Fruit fly (Drosophila melanogaster): ENCODE measurements around the gene EMC5.

The EMC5 gene

dm6 chr2L:19014881-19015366, 27.4 kb downstream of the EMC5 start:
- no peak for TF ChIP-seq Dll (optimal IDR thresholded peaks at IDR 0.05)
- TF ChIP-seq psq (optimal IDR thresholded peaks at IDR 0.05) = no peak
- TF ChIP-seq CG8478 (optimal IDR thresholded peaks at IDR 0.05) = no peak
- TF ChIP-seq pan (optimal IDR thresholded peaks at IDR 0.05) = no peak
- no peak for TF ChIP-seq usp (GFP tag; optimal IDR thresholded peaks at IDR 0.05)
- no peak for TF ChIP-seq EcR (GFP tag; optimal IDR thresholded peaks at IDR 0.05)

dm6 chr2L:19015628-19016027, 28.1 kb downstream of the EMC5 start:
- TF ChIP-seq Dll (optimal IDR thresholded peaks at IDR 0.05) = no peak
- TF ChIP-seq psq (optimal IDR thresholded peaks at IDR 0.05) = no peak
- no peak for TF ChIP-seq usp (GFP tag; optimal IDR thresholded peaks at IDR 0.05)
- no peak for TF ChIP-seq pan (optimal IDR thresholded peaks at IDR 0.05)
- TF ChIP-seq CG8478 (optimal IDR thresholded peaks at IDR 0.05) = no peak
- no peak for TF ChIP-seq EcR (GFP tag; optimal IDR thresholded peaks at IDR 0.05)

- TF ChIP-seq Dll (optimal IDR thresholded peaks at IDR 0.05) (no peak), usp (GFP tag; optimal IDR thresholded peaks at IDR 0.05) (no peak), EcR (GFP tag; optimal IDR thresholded peaks at IDR 0.05) (no peak), pan (optimal IDR thresholded peaks at IDR 0.05) (no peak), psq (optimal IDR thresholded peaks at IDR 0.05) (no peak), CG8478 (optimal IDR thresholded peaks at IDR 0.05) (no peak)
Observed at dm6 chr2L:19017060-19017459, 29.6 kb downstream of the EMC5 start.

- TF ChIP-seq CG8478 (optimal IDR thresholded peaks at IDR 0.05) = no peak
- no peak for TF ChIP-seq Dll (optimal IDR thresholded peaks at IDR 0.05)
- TF ChIP-seq pan (optimal IDR thresholded peaks at IDR 0.05) = no peak
- TF ChIP-seq psq (optimal IDR thresholded peaks at IDR 0.05) = no peak
- TF ChIP-seq EcR (GFP tag; optimal IDR thresholded peaks at IDR 0.05) = no peak
- TF ChIP-seq usp (GFP tag; optimal IDR thresholded peaks at IDR 0.05) = no peak
Observed at dm6 chr2L:19018266-19018665, 30.8 kb downstream of the EMC5 start.

DNA sequence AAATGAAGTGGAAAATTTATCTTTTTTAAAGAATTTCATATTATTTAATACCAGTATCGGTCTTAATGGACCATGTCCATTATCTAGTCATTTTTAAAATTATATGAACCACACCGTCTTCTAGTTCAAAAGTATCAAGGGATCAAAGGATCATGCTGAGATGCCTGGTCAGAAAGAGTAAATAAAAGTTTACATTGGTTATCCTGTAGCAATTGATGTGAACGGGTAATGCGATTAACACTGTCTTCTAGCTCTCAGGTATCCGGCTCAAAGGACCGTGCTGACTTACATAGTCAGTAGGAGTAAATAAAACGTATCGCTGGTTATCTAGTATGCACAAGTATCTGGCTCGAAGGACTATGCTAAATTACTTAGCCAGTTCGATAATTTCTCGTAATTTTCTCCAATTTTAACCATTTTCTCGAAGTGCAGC, 31.7 kb downstream of the EMC5 start:
- TF ChIP-seq Dll (optimal IDR thresholded peaks at IDR 0.05) (no peak), pan (optimal IDR thresholded peaks at IDR 0.05) (no peak), EcR (GFP tag; optimal IDR thresholded peaks at IDR 0.05) (no peak), CG8478 (optimal IDR thresholded peaks at IDR 0.05) (no peak), usp (GFP tag; optimal IDR thresholded peaks at IDR 0.05) (no peak), psq (optimal IDR thresholded peaks at IDR 0.05) (no peak)

- TF ChIP-seq Dll (optimal IDR thresholded peaks at IDR 0.05) = no peak
- no peak for TF ChIP-seq usp (GFP tag; optimal IDR thresholded peaks at IDR 0.05)
- TF ChIP-seq CG8478 (optimal IDR thresholded peaks at IDR 0.05) = no peak
- no peak for TF ChIP-seq pan (optimal IDR thresholded peaks at IDR 0.05)
- TF ChIP-seq psq (optimal IDR thresholded peaks at IDR 0.05) = no peak
- no peak for TF ChIP-seq EcR (GFP tag; optimal IDR thresholded peaks at IDR 0.05)
Observed at dm6 chr2L:19019640-19020039, 32.1 kb downstream of the EMC5 start.

- TF ChIP-seq pan (optimal IDR thresholded peaks at IDR 0.05) (no peak), psq (optimal IDR thresholded peaks at IDR 0.05) (no peak), CG8478 (optimal IDR thresholded peaks at IDR 0.05) (no peak), Dll (optimal IDR thresholded peaks at IDR 0.05) (no peak), usp (GFP tag; optimal IDR thresholded peaks at IDR 0.05) (no peak), EcR (GFP tag; optimal IDR thresholded peaks at IDR 0.05) (no peak)
Observed at dm6 chr2L:19021278-19022220, 34.0 kb downstream of the EMC5 start.

- TF ChIP-seq CG8478 (optimal IDR thresholded peaks at IDR 0.05) (no peak), Dll (optimal IDR thresholded peaks at IDR 0.05) (no peak), psq (optimal IDR thresholded peaks at IDR 0.05) (no peak), EcR (GFP tag; optimal IDR thresholded peaks at IDR 0.05) (no peak), pan (optimal IDR thresholded peaks at IDR 0.05) (no peak), usp (GFP tag; optimal IDR thresholded peaks at IDR 0.05) (no peak)
Observed at dm6 chr2L:19022221-19022516, 34.7 kb downstream of the EMC5 start, which contains the start of gene CG15172. Gene CG15172 (plus strand): TSS chr2L:19022417.

DNA sequence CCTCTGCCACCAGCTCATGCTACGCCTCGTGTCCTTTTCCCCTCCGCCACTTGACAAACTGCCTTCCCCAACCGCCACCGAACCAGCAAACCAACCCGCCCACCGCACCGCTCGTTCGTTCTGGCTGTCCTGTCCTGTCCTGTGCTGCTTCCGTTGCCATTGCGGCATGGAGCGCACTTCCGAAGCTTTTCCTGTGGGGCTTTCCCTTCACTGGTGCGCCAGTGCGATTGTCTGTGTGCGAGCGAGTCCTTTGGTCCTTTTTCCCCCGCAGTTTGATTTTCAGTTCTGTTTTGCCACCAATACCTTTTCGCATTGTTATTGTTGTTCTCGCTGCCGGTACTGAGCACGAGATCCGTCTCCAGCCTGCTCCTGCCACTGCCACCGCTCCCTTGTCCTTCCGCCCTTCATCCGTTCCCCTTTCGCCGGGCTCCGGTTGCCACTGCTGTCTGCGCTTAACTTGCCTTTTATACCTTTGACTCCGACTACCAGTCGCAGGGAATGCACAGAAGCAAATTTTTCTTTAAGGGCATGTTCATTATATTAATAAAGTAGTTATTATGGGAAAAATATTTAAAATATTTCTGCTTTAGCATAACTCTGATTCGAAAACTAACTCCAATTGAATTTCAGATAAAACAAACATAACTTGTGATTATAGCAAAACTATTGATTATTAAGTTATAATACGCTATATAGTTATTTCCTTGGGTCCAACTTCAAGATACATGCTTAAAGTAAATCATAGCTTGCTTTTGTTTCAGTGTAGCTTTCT, 36.7 kb downstream of the EMC5 start:
- TF ChIP-seq usp (GFP tag; optimal IDR thresholded peaks at IDR 0.05) (no peak), pan (optimal IDR thresholded peaks at IDR 0.05) (no peak)

DNA sequence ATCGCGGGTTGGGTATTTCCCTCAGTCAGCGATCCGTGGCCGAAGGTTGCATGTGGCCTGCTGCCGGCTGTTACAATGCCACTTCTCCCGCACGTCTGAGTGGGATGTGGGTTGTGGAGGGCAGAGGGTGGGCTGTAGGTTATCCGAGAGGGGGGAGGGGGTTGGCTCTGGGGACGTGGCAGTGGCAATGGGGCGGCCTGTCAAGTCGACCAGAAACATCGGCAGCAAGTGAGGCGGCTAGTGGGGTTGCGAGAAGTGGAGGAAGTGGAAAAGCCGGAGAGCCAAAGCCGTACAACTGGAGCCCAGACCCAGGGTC, 37.2 kb downstream of the EMC5 start:
- no peak for TF ChIP-seq usp (GFP tag; optimal IDR thresholded peaks at IDR 0.05)
- no peak for TF ChIP-seq psq (optimal IDR thresholded peaks at IDR 0.05)
- no peak for TF ChIP-seq EcR (GFP tag; optimal IDR thresholded peaks at IDR 0.05)
- no peak for TF ChIP-seq CG8478 (optimal IDR thresholded peaks at IDR 0.05)
- no peak for TF ChIP-seq pan (optimal IDR thresholded peaks at IDR 0.05)
- no peak for TF ChIP-seq Dll (optimal IDR thresholded peaks at IDR 0.05)

DNA sequence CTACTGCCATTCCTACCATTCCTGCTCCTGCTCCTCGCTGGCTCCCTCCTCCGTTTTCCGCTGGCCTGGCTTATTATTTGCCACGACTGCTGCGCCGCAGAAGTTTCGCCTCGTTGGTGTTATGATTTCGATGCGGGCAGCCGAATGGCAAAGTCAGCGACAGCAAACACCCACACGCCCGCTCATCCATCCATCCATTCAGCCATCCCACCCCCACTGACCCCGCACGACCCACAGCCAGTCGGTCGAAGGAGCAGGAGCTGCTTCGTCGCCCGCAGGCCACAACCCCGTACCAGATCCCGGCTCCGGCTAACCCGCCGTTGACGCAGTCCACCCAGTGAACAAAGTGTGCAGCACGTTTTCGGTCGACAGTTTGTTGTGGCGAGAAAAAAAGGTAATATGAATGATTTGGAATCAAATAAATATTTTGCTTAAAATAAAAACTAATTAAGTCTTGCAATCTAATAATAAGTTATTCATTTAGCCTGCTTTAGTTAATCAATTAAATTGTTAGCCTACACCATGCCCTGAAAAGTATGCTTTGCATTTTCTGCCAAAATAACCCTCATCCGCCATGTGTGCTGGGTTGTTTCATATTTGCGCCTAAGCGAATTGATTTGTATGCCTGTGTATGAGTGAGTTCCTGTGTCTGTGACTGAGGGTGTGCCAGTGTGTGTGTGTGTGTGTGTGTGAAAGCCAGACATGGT, 39.1 kb downstream of the EMC5 start:
- TF ChIP-seq CG8478 (optimal IDR thresholded peaks at IDR 0.05) = no peak
- no peak for TF ChIP-seq EcR (GFP tag; optimal IDR thresholded peaks at IDR 0.05)
- TF ChIP-seq psq (optimal IDR thresholded peaks at IDR 0.05) = no peak
- no peak for TF ChIP-seq usp (GFP tag; optimal IDR thresholded peaks at IDR 0.05)
- TF ChIP-seq Dll (optimal IDR thresholded peaks at IDR 0.05) = no peak
- TF ChIP-seq pan (optimal IDR thresholded peaks at IDR 0.05) = no peak
